Fruit fly (Drosophila melanogaster) whole organism, embryonic: Measurements from ENCODE around the gene Mer.
A peak's percentile ranks its signal among the peaks of the same experiment; 100 is the strongest.

Experiments used
- CG12155 ChIP-seq: fragments of 200-800 bp; sonication (Bioruptor generic); optimal IDR thresholded peaks from 3 replicates; lab custom pipeline; 2016; ENCODE audit warnings: missing biosample characterization, missing genetic modification characterization
- CG15479 ChIP-seq: fragments of 200-800 bp; sonication (Bioruptor generic); optimal IDR thresholded peaks from 3 replicates; lab custom pipeline; 2019; ENCODE audit warnings: missing biosample characterization, mild to moderate bottlenecking, missing genetic modification characterization, moderate library complexity
- CG1603 ChIP-seq: fragments of 200-800 bp; sonication (Bioruptor generic); optimal IDR thresholded peaks from 2 replicates; lab custom pipeline; 2019; ENCODE audit warnings: missing biosample characterization, mild to moderate bottlenecking, missing genetic modification characterization, moderate library complexity
- CG17568 ChIP-seq: fragments of 200-800 bp; sonication (Bioruptor generic); optimal IDR thresholded peaks from 2 replicates; lab custom pipeline; 2018; ENCODE audit warnings: missing biosample characterization, mild to moderate bottlenecking, missing genetic modification characterization, moderate library complexity
- CG18619 ChIP-seq: fragments of 200-800 bp; sonication (Bioruptor generic); optimal IDR thresholded peaks from 3 replicates; lab custom pipeline; 2017; ENCODE audit warnings: missing biosample characterization, mild to moderate bottlenecking, missing genetic modification characterization
- CG2889 ChIP-seq: fragments of 200-800 bp; sonication (Bioruptor generic); IDR thresholded peaks from 3 replicates; pipeline ENCODE4 v1.3.6; 2022; ENCODE audit warnings: missing biosample characterization, missing genetic modification characterization
- CG31224 ChIP-seq: fragments of 200-800 bp; sonication (Bioruptor generic); IDR thresholded peaks from 2 replicates; pipeline ENCODE4 v1.3.6; 2022; ENCODE audit warnings: missing biosample characterization, missing genetic modification characterization
- CG33213 ChIP-seq: fragments of 200-800 bp; sonication (Bioruptor generic); optimal IDR thresholded peaks from 3 replicates; lab custom pipeline; 2016; ENCODE audit warnings: missing biosample characterization, missing genetic modification characterization
- CG34224 ChIP-seq: fragments of 200-800 bp; sonication (Bioruptor generic); IDR thresholded peaks from 3 replicates; pipeline ENCODE4 v1.3.6; 2022; ENCODE audit warnings: missing biosample characterization, missing genetic modification characterization; ENCODE audit not compliant: partially characterized antibody
- CG4404 ChIP-seq: fragments of 200-800 bp; sonication (Bioruptor generic); IDR thresholded peaks from 2 replicates; pipeline ENCODE4 v1.3.6; 2022; ENCODE audit warnings: missing biosample characterization, missing genetic modification characterization
- CG6175 ChIP-seq: fragments of 200-800 bp; sonication (Bioruptor generic); IDR thresholded peaks from 3 replicates; pipeline ENCODE4 v1.3.6; 2022; ENCODE audit warnings: missing biosample characterization, missing genetic modification characterization
- CG7372 ChIP-seq: fragments of 200-800 bp; sonication (Bioruptor generic); IDR thresholded peaks from 2 replicates; pipeline ENCODE4 v1.3.6; 2022; ENCODE audit warnings: missing biosample characterization, missing genetic modification characterization
- CG7745 ChIP-seq: fragments of 200-800 bp; sonication (Bioruptor generic); optimal IDR thresholded peaks from 2 replicates; lab custom pipeline; 2018; ENCODE audit warnings: missing biosample characterization, mild to moderate bottlenecking, missing genetic modification characterization, moderate library complexity
- Chrac-16 ChIP-seq: fragments of 200-800 bp; sonication (Bioruptor generic); optimal IDR thresholded peaks from 3 replicates; lab custom pipeline; 2016; ENCODE audit warnings: missing biosample characterization, missing genetic modification characterization
- CrebB ChIP-seq: fragments of 200-800 bp; sonication (Bioruptor generic); optimal IDR thresholded peaks from 3 replicates; lab custom pipeline; 2018; ENCODE audit warnings: missing biosample characterization, mild to moderate bottlenecking, missing genetic modification characterization
- D ChIP-seq, 2 experiments: fragments of 200-800 bp in 1 of 2; fragments of >200 bp in 1 of 2; sonication (Bioruptor generic) in 1 of 2; optimal IDR thresholded peaks; 2 replicates in 1 of 2; 3 replicates in 1 of 2; lab custom pipeline; 2017; ENCODE audit warnings: mild to moderate bottlenecking in 1 of 2, missing biosample characterization in 1 of 2, missing genetic modification characterization in 1 of 2, missing genetic modification reagents in 1 of 2
- Deaf1 ChIP-seq: fragments of 200-800 bp; optimal IDR thresholded peaks from 3 replicates; lab custom pipeline; 2019; ENCODE audit warnings: missing biosample characterization, mild to moderate bottlenecking, missing genetic modification characterization, moderate library complexity
- Dll ChIP-seq: fragments of 200-800 bp; sonication (Bioruptor generic); IDR thresholded peaks from 4 replicates; pipeline ENCODE4 v1.3.6; 2022; ENCODE audit warnings: missing biosample characterization, missing genetic modification characterization; ENCODE audit not compliant: partially characterized antibody
- ERR ChIP-seq: fragments of 200-800 bp; sonication (Bioruptor generic); optimal IDR thresholded peaks from 2 replicates; lab custom pipeline; 2016; ENCODE audit warnings: missing biosample characterization, missing genetic modification characterization
- Ets65A ChIP-seq: fragments of 200-800 bp; sonication (Bioruptor generic); peaks from one replicate; lab custom pipeline; 2016; ENCODE audit warnings: missing biosample characterization, missing genetic modification characterization
- Hand ChIP-seq: fragments of 200-800 bp; sonication (Bioruptor generic); optimal IDR thresholded peaks from 2 replicates; lab custom pipeline; 2017; ENCODE audit warnings: mild to moderate bottlenecking, missing biosample characterization, missing genetic modification reagents, missing genetic modification characterization
- Hmx ChIP-seq: fragments of 200-800 bp; sonication (Bioruptor generic); optimal IDR thresholded peaks from 2 replicates; lab custom pipeline; 2016; ENCODE audit warnings: missing biosample characterization, missing genetic modification characterization
- MBD-R2 ChIP-seq: fragments of 200-800 bp; sonication (Bioruptor generic); IDR thresholded peaks from 2 replicates; pipeline ENCODE4 v1.3.6; 2022; ENCODE audit warnings: missing biosample characterization, missing genetic modification characterization
- Oaz ChIP-seq: fragments of 200-800 bp; sonication (Bioruptor generic); IDR thresholded peaks from 2 replicates; pipeline ENCODE4 v1.3.6; 2022; ENCODE audit warnings: missing biosample characterization, missing genetic modification characterization
- Side ChIP-seq: fragments of 200-800 bp; sonication (Bioruptor generic); optimal IDR thresholded peaks from 2 replicates; lab custom pipeline; 2016; ENCODE audit warnings: missing biosample characterization, missing genetic modification characterization
- ab ChIP-seq: fragments of 200-800 bp; sonication (Bioruptor generic); optimal IDR thresholded peaks from 2 replicates; lab custom pipeline; 2016; ENCODE audit warnings: missing biosample characterization, missing genetic modification characterization
- aop ChIP-seq: fragments of 200-800 bp; sonication (Bioruptor generic); IDR thresholded peaks from 2 replicates; pipeline ENCODE4 v1.3.6; 2022; ENCODE audit warnings: missing biosample characterization, missing genetic modification characterization
- ap ChIP-seq: fragments of 200-800 bp; sonication (Bioruptor generic); IDR thresholded peaks from 2 replicates; pipeline ENCODE4 v1.3.6; 2022; ENCODE audit warnings: missing biosample characterization, missing genetic modification characterization
- ase ChIP-seq: fragments of 200-800 bp; sonication (Bioruptor generic); IDR thresholded peaks from 3 replicates; pipeline ENCODE4 v1.3.6; 2022; ENCODE audit warnings: missing biosample characterization, missing genetic modification characterization
- crp ChIP-seq, 2 experiments: fragments of 200-800 bp; sonication (Bioruptor generic); optimal IDR thresholded peaks; 2 replicates in 1 of 2; 3 replicates in 1 of 2; lab custom pipeline; 2017; ENCODE audit warnings: missing biosample characterization in 2 of 2, missing genetic modification characterization in 2 of 2, mild to moderate bottlenecking in 1 of 2, moderate library complexity in 1 of 2
- dpn ChIP-seq, 2 experiments: fragments of 200-800 bp; sonication (Bioruptor generic); optimal IDR thresholded peaks; 3 replicates each; lab custom pipeline; 2016; ENCODE audit warnings: missing biosample characterization in 2 of 2, missing genetic modification characterization in 2 of 2
- exex ChIP-seq: fragments of 200-800 bp; sonication (Bioruptor generic); optimal IDR thresholded peaks from 4 replicates; lab custom pipeline; 2018; ENCODE audit warnings: missing biosample characterization, mild to moderate bottlenecking, missing genetic modification characterization, moderate library complexity
- fd3F ChIP-seq: fragments of 200-800 bp; sonication (Bioruptor generic); optimal IDR thresholded peaks from 2 replicates; lab custom pipeline; 2018; ENCODE audit warnings: missing biosample characterization, mild to moderate bottlenecking, missing genetic modification characterization, moderate library complexity
- hb ChIP-seq: fragments of 200-800 bp; sonication (Bioruptor generic); IDR thresholded peaks from 3 replicates; pipeline ENCODE4 v1.3.6; 2022; ENCODE audit warnings: missing biosample characterization, missing genetic modification characterization; ENCODE audit not compliant: partially characterized antibody
- inv ChIP-seq: fragments of 200-800 bp; sonication (Bioruptor generic); IDR thresholded peaks from 2 replicates; pipeline ENCODE4 v1.3.6; 2022; ENCODE audit warnings: missing biosample characterization, missing genetic modification characterization; ENCODE audit not compliant: partially characterized antibody
- lilli ChIP-seq: fragments of 200-800 bp; sonication (Bioruptor generic); optimal IDR thresholded peaks from 3 replicates; lab custom pipeline; 2016; ENCODE audit warnings: missing biosample characterization, missing genetic modification characterization
- nerfin-1 ChIP-seq: fragments of 200-800 bp; sonication (Bioruptor generic); optimal IDR thresholded peaks from 3 replicates; lab custom pipeline; 2019; ENCODE audit warnings: missing biosample characterization, mild to moderate bottlenecking, missing genetic modification characterization, moderate library complexity
- nom ChIP-seq: fragments of 200-800 bp; sonication (Bioruptor generic); optimal IDR thresholded peaks from 2 replicates; lab custom pipeline; 2017; ENCODE audit warnings: missing biosample characterization, missing genetic modification characterization, mild to moderate bottlenecking, moderate library complexity, missing genetic modification reagents
- p53 ChIP-seq: fragments of 200-800 bp; sonication (Bioruptor generic); optimal IDR thresholded peaks from 2 replicates; lab custom pipeline; 2016; ENCODE audit warnings: missing biosample characterization, missing genetic modification characterization
- pb ChIP-seq: fragments of 200-800 bp; sonication (Bioruptor generic); optimal IDR thresholded peaks from 3 replicates; lab custom pipeline; 2016; ENCODE audit warnings: missing biosample characterization, missing genetic modification characterization
- pho ChIP-seq: fragments of 200-800 bp; sonication (Bioruptor generic); optimal IDR thresholded peaks from 2 replicates; lab custom pipeline; 2016; ENCODE audit warnings: missing biosample characterization, missing genetic modification characterization
- pzg ChIP-seq: fragments of 200-800 bp; sonication (Bioruptor generic); optimal IDR thresholded peaks from 3 replicates; lab custom pipeline; 2018; ENCODE audit warnings: missing biosample characterization, mild to moderate bottlenecking, missing genetic modification characterization, moderate library complexity
- scrt ChIP-seq: fragments of 200-800 bp; sonication (Bioruptor generic); optimal IDR thresholded peaks from 2 replicates; lab custom pipeline; 2018; ENCODE audit warnings: missing biosample characterization, mild to moderate bottlenecking, missing genetic modification characterization, moderate library complexity
- seq ChIP-seq: fragments of 200-800 bp; sonication (Bioruptor generic); IDR thresholded peaks from 2 replicates; pipeline ENCODE4 v1.3.6; 2022; ENCODE audit warnings: missing biosample characterization, missing genetic modification characterization
- tin ChIP-seq: fragments of 200-800 bp; sonication (Bioruptor generic); optimal IDR thresholded peaks from 3 replicates; lab custom pipeline; 2016; ENCODE audit warnings: missing biosample characterization, missing genetic modification characterization
- tup ChIP-seq: fragments of 200-800 bp; sonication (Bioruptor generic); optimal IDR thresholded peaks from 2 replicates; lab custom pipeline; 2016; ENCODE audit warnings: missing biosample characterization, mild to moderate bottlenecking, missing genetic modification characterization, moderate library complexity
- unpg ChIP-seq: fragments of 200-800 bp; sonication (Bioruptor generic); optimal IDR thresholded peaks from 3 replicates; lab custom pipeline; 2018; ENCODE audit warnings: missing biosample characterization, mild to moderate bottlenecking, missing genetic modification characterization, moderate library complexity
- usp ChIP-seq: fragments of >200 bp; optimal IDR thresholded peaks from 2 replicates; lab custom pipeline; 2017; ENCODE audit warnings: missing biosample characterization, missing genetic modification characterization
- yki ChIP-seq: fragments of >200 bp; optimal IDR thresholded peaks from 3 replicates; lab custom pipeline; 2018
- zen ChIP-seq: fragments of 200-800 bp; sonication (Bioruptor generic); optimal IDR thresholded peaks from 3 replicates; lab custom pipeline; 2018; ENCODE audit warnings: missing biosample characterization, mild to moderate bottlenecking, missing genetic modification characterization, moderate library complexity

Gene Mer

DNA sequence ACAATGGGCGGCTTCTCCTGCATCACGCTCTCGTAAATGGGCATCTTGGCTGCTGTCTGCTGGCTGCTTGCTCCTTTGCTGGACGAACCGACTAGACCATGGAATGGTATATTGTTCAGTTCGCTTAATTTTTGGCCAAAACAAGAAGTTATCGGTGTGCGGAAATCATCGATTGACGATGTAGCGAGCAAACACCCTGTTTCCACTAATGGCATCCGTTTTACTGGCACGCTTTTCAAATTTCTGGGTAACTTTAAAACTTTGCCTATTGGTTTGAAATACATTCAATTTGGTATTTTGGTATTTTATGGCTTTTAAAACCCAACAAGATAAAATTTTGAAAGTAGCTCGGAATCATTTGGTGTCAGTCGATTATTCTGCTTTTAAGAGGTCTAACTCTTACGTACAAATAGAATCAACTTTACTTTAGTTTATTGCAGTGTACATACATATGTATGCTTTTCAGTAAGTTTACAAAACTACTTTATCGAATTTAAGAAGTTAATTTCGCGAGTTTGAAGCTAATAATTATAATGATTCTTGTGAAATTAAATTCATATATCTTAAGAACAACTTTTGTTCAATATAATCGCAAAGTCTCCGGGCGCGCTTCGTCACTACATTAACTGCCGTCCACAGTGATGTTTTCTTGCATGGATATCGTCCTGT is 47.3 kb downstream of the Mer start, which contains the start of gene Arp10 (continued):
- TF ChIP-seq ap (GFP tag; lab: Robert Waterston, UW), result no peak
- no peak for TF ChIP-seq CG34224
- no peak for TF ChIP-seq CG18619
- TF ChIP-seq Dll (GFP tag; lab: Robert Waterston, UW), result peak; percentile 59; the same call in 3 of the 4 replicates
- no peak for TF ChIP-seq CG15479 (GFP tag; lab: Kevin White, UChicago)
- peak; percentile 64 for TF ChIP-seq CG1603 (tag; lab: Kevin White, UChicago)
- no peak for TF ChIP-seq Side (GFP tag; lab: Kevin White, UChicago)
- no peak for TF ChIP-seq seq (GFP tag; lab: Robert Waterston, UW)
- TF ChIP-seq Oaz (GFP tag; lab: Robert Waterston, UW), result no peak
- TF ChIP-seq MBD-R2, result peak; percentile 73
- peak; percentile 41 for TF ChIP-seq Ets65A (GFP tag; lab: Kevin White, UChicago)
- no peak for TF ChIP-seq nom (GFP tag; lab: Kevin White, UChicago)
- no peak for TF ChIP-seq Hand (GFP tag; lab: Kevin White, UChicago)
- no peak for TF ChIP-seq CG33213 (GFP tag; lab: Kevin White, UChicago)
- TF ChIP-seq dpn (GFP tag; optimal IDR thresholded peaks at IDR 0.05; lab: Kevin White, UChicago), result no peak
- no peak for TF ChIP-seq Hmx (GFP tag; lab: Kevin White, UChicago)
- peak; percentile 21 for TF ChIP-seq zen (tag; lab: Kevin White, UChicago)
- no peak for TF ChIP-seq CG7372
- no peak for TF ChIP-seq yki (lab: Kevin White, UChicago)
- no peak for TF ChIP-seq tin (GFP tag; lab: Kevin White, UChicago)
- TF ChIP-seq fd3F (GFP tag; lab: Kevin White, UChicago), result no peak
- no peak for TF ChIP-seq ase (GFP tag; lab: Robert Waterston, UW)
- TF ChIP-seq usp (GFP tag; lab: Kevin White, UChicago), result no peak
- peak; percentile 12 for TF ChIP-seq lilli
- no peak for TF ChIP-seq unpg (GFP tag; lab: Kevin White, UChicago)
- no peak for TF ChIP-seq CG2889 (GFP tag; lab: Robert Waterston, UW)
- TF ChIP-seq CG6175 (GFP tag; lab: Robert Waterston, UW), result no peak
- TF ChIP-seq CG12155 (GFP tag; lab: Kevin White, UChicago), result no peak
- TF ChIP-seq crp (GFP tag; optimal IDR thresholded peaks at IDR 0.05; lab: Kevin White, UChicago), result no peak
- no peak for TF ChIP-seq exex (tag; lab: Kevin White, UChicago)
- no peak for TF ChIP-seq CG17568 (GFP tag; lab: Kevin White, UChicago)
- no peak for TF ChIP-seq ERR (GFP tag; lab: Kevin White, UChicago)
- TF ChIP-seq inv, result no peak
- TF ChIP-seq Deaf1 (tag; lab: Kevin White, UChicago), result no peak
- TF ChIP-seq CrebB (tag; lab: Kevin White, UChicago), result no peak
- TF ChIP-seq p53, result no peak
- no peak for TF ChIP-seq ab (GFP tag; lab: Kevin White, UChicago)
- TF ChIP-seq CG4404, result no peak
- no peak for TF ChIP-seq scrt
- no peak for TF ChIP-seq pho (GFP tag; lab: Kevin White, UChicago)
- no peak for TF ChIP-seq Chrac-16 (GFP tag; lab: Kevin White, UChicago)
- no peak for TF ChIP-seq tup (GFP tag; lab: Kevin White, UChicago)
- TF ChIP-seq pb (GFP tag; lab: Kevin White, UChicago), result no peak
- TF ChIP-seq D (optimal IDR thresholded peaks at IDR 0.05; lab: Kevin White, UChicago), result no peak
- no peak for TF ChIP-seq D (GFP tag; optimal IDR thresholded peaks at IDR 0.05; lab: Kevin White, UChicago)
- no peak for TF ChIP-seq nerfin-1
- peak; percentile 98 for TF ChIP-seq CG7745 (tag; lab: Kevin White, UChicago)
- no peak for TF ChIP-seq CG31224
- TF ChIP-seq pzg (GFP tag; lab: Kevin White, UChicago), result peak; percentile 59
- TF ChIP-seq aop, result no peak
- no peak for TF ChIP-seq hb (GFP tag; lab: Robert Waterston, UW)
